Fruit fly (Drosophila melanogaster) whole organism: ENCODE measurements around the gene AstC.

ENCODE experiments used
- CG8478 ChIP-seq: fragments of >200 bp; optimal IDR thresholded peaks from 2 replicates; lab custom pipeline; 2018; ENCODE audit warnings: inconsistent platforms
- Dll ChIP-seq: fragments of >200 bp; optimal IDR thresholded peaks from 2 replicates; lab custom pipeline; 2017
- EcR ChIP-seq, 2 experiments: fragments of >200 bp; optimal IDR thresholded peaks; 2 replicates each; lab custom pipeline; 2017; ENCODE audit warnings: missing biosample characterization in 2 of 2, missing genetic modification characterization in 2 of 2, missing genetic modification reagents in 2 of 2
- psq ChIP-seq: fragments of >200 bp; optimal IDR thresholded peaks from 2 replicates; lab custom pipeline; 2017
- usp ChIP-seq: fragments of >200 bp; optimal IDR thresholded peaks from 2 replicates; lab custom pipeline; 2017; ENCODE audit warnings: missing biosample characterization, missing genetic modification characterization, mixed read lengths

DNA sequence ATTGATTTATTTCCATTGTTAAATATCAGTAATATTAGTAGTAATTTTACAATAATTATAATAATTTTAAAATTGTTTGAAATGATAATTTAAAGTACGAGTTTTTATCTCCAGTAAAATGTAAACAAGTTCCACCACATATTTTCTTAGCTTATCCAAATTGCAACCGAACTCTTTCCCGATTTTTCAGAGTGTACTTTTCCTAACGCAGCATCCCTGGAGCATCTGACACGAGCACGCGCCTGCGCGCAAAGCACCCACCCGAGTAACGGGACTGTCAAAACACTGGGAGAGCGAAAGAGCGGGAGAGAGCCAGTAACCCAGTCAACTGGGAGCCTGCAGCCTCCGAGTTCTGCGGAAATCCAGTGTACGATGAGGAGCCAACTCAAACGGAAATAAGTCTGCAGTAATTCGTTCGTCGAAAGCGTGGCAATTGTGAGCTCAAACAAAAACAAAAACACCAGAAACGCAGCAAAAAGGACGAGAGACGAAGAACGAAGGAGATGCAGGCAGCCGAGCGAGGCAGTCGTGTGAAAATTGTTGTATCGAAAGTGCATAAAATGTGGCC, 5.2 kb upstream of the AstC start, which contains the start of gene CG16854:
- TF ChIP-seq EcR (GFP tag; optimal IDR thresholded peaks at IDR 0.05; lab: Kevin White, UChicago) (no peak), Dll (lab: Kevin White, UChicago) (no peak), CG8478 (no peak), usp (GFP tag; lab: Kevin White, UChicago) (no peak), psq (lab: Kevin White, UChicago) (no peak)
